Worm (Caenorhabditis elegans) whole organism, midembryonic: Measurements from ENCODE around the gene cpt-3.

Experiments used
- T22C8.4 ChIP-seq: fragments of 200-800 bp; sonication (Bioruptor generic); IDR thresholded peaks from 2 replicates; pipeline ENCODE4 v1.3.6; 2022; ENCODE audit warnings: missing genetic modification characterization, missing compliant biosample characterization
- cog-1 ChIP-seq: sonication (generic microtip); optimal IDR thresholded peaks from 2 replicates; lab custom pipeline; 2016; ENCODE audit warnings: missing genetic modification characterization, missing compliant biosample characterization
- flt-1 ChIP-seq: fragments of 200-800 bp; sonication (Bioruptor generic); IDR thresholded peaks from 2 replicates; pipeline ENCODE4 v1.3.6; 2022; ENCODE audit warnings: missing genetic modification characterization, missing compliant biosample characterization
- klf-2 ChIP-seq: fragments of 200-800 bp; sonication (Bioruptor generic); conservative IDR thresholded peaks from 2 replicates; pipeline ENCODE4 v1.3.6; 2022; ENCODE audit warnings: missing genetic modification reagents, missing genetic modification characterization, missing compliant biosample characterization
- ztf-29 ChIP-seq: fragments of 200-800 bp; sonication (Bioruptor generic); IDR thresholded peaks from 2 replicates; pipeline ENCODE4 v1.3.6; 2022; ENCODE audit warnings: missing genetic modification reagents, missing genetic modification characterization, missing compliant biosample characterization

- TF ChIP-seq ztf-29 (GFP tag; lab: Robert Waterston, UW) (no peak), cog-1 (tag; lab: Kevin White, UChicago) (no peak), flt-1 (no peak), klf-2 (GFP tag; lab: Robert Waterston, UW) (no peak), T22C8.4 (GFP tag; lab: Robert Waterston, UW) (no peak)
Measured at ce11 chrIII:2089453-2089852, 6.8 kb downstream of the cpt-3 start.
